Fruit fly (Drosophila melanogaster) whole organism, prepupa: Measurements from ENCODE around the gene CG42759.

Source experiments
- CG11294 ChIP-seq: fragments of 200-800 bp; sonication (Bioruptor generic); IDR thresholded peaks from 2 replicates; pipeline ENCODE4 v1.3.6; 2022; ENCODE audit warnings: missing biosample characterization, missing genetic modification characterization
- CG11762 ChIP-seq: fragments of 200-800 bp; sonication (Bioruptor generic); optimal IDR thresholded peaks from 3 replicates; lab custom pipeline; 2016; ENCODE audit warnings: missing biosample characterization, missing genetic modification characterization; ENCODE audit not compliant: insufficient read depth
- CG3919 ChIP-seq: fragments of 200-800 bp; sonication (Bioruptor generic); optimal IDR thresholded peaks from 3 replicates; lab custom pipeline; 2016; ENCODE audit warnings: missing biosample characterization, missing genetic modification characterization

DNA sequence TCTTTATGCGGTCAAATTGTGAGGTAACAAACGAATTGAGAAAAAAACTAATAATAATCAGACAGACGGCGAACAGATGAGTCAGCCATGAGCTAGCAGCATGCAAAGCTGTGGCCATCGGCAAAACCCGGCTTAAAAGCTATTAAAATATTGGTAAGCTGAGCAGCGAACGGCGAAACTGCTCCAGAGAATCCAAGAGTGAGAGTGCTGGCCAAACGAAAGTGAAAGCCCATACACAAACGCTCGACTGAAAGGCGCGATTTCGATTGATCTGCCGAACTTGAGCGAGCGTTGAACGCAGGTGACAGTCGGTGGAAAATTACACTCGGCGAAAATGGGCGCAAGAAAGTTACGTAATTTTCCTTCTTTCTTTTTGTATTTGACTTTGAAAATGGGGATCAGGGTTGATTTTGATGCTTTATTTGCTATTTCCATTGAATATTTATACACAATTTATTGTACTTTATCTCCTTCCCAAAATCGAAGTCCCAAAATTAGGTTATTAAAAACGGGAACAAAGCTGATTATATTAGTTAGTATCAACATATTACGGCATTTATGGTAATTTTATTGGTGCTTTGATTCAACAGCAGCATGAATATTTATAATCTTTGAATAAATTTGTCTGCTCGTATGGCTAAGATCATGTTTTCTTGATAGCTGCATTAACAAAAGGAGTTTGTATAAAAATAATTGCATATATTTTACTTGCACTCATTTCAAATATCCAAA, 7.0 kb downstream of the CG42759 start:
- no peak for TF ChIP-seq CG11762 (GFP tag; lab: Kevin White, UChicago)
- TF ChIP-seq CG3919, result no peak
- no peak for TF ChIP-seq CG11294
